Worm (Caenorhabditis elegans): ENCODE results near the gene ins-13.

DNA sequence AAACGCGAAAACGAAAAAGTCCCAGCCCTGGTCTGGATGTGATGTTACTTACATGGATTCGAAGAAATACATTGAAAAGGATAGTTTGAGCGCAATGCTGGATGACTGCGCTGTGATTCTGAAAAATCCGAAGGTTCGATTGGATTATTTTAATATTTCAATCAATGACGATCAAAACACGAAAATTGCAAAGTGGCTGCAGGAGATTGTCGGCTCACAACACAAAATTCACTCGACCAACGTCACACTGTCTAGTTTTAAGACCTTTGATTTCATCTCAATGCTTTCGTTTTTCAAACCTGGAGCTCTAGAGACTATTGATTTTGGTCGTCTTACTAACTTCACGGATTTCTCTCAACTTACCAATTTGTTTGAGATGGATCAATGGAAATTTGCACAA lies 6.9 kb upstream of the ins-13 start, which contains the start of gene C17C3.5:
- TF ChIP-seq ztf-23 (GFP tag; IDR thresholded peaks at IDR 0.05) (no peak), tab-1 (GFP tag; IDR thresholded peaks at IDR 0.05) (no peak), med-1 (GFP tag; optimal IDR thresholded peaks at IDR 0.05; ENCODE audit: insufficient read depth) (no peak), cog-1 (tag; optimal IDR thresholded peaks at IDR 0.05) (no peak), flt-1 (GFP tag; IDR thresholded peaks at IDR 0.05) (no peak)

Measured in whole organism, midembryonic.